Worm (Caenorhabditis elegans) whole organism, early embryonic: Measurements from ENCODE around the gene sto-6.
A peak's percentile ranks its signal among the peaks of the same experiment; 100 is the strongest.

Experiments used
- B0310.2 ChIP-seq: sonication (generic microtip); optimal IDR thresholded peaks from 2 replicates; lab custom pipeline; 2016; ENCODE audit warnings: mild to moderate bottlenecking, missing genetic modification characterization, missing compliant biosample characterization
- F13C5.2 ChIP-seq: sonication (generic microtip); optimal IDR thresholded peaks from 2 replicates; lab custom pipeline; 2017; ENCODE audit warnings: mild to moderate bottlenecking, missing genetic modification characterization, inconsistent platforms, missing compliant biosample characterization
- aly-1 ChIP-seq: sonication (generic microtip); optimal IDR thresholded peaks from 2 replicates; lab custom pipeline; 2016; ENCODE audit warnings: missing genetic modification characterization, missing compliant biosample characterization
- ama-1 ChIP-seq: fragments of 150-350 bp; optimal IDR thresholded peaks from 2 replicates; lab custom pipeline; 2014
- ceh-13 ChIP-seq: fragments of 200-800 bp; sonication (Bioruptor generic); optimal IDR thresholded peaks from 2 replicates; lab custom pipeline; 2018; ENCODE audit warnings: mild to moderate bottlenecking, missing genetic modification characterization, missing compliant biosample characterization
- ceh-36 ChIP-seq: sonication (generic microtip); optimal IDR thresholded peaks from 2 replicates; lab custom pipeline; 2016; ENCODE audit warnings: missing genetic modification characterization, inconsistent platforms, missing compliant biosample characterization
- ets-7 ChIP-seq: sonication (generic microtip); optimal IDR thresholded peaks from 2 replicates; lab custom pipeline; 2016; ENCODE audit warnings: missing genotype, missing genetic modification characterization, missing compliant biosample characterization
- flt-1 ChIP-seq: fragments of 200-800 bp; sonication (Bioruptor generic); IDR thresholded peaks from 2 replicates; pipeline ENCODE4 v1.3.6; 2022; ENCODE audit warnings: missing genetic modification characterization, missing compliant biosample characterization
- hmbx-1 ChIP-seq: sonication (generic microtip); optimal IDR thresholded peaks from 2 replicates; lab custom pipeline; 2016; ENCODE audit warnings: mild to moderate bottlenecking, missing genetic modification characterization, missing compliant biosample characterization
- hmg-4 ChIP-seq: fragments of 200-800 bp; sonication (Bioruptor generic); optimal IDR thresholded peaks from 2 replicates; lab custom pipeline; 2018; ENCODE audit warnings: mild to moderate bottlenecking, missing genetic modification characterization, missing compliant biosample characterization
- hnd-1 ChIP-seq: sonication (generic microtip); optimal IDR thresholded peaks from 2 replicates; lab custom pipeline; 2016; ENCODE audit warnings: missing genetic modification characterization, missing compliant biosample characterization
- pes-1 ChIP-seq: fragments of 200-800 bp; sonication (Bioruptor generic); IDR thresholded peaks from 2 replicates; pipeline ENCODE4 v1.3.6; 2022; ENCODE audit warnings: missing genetic modification reagents, missing genetic modification characterization, missing compliant biosample characterization
- scrt-1 ChIP-seq: fragments of 200-800 bp; sonication (Bioruptor generic); IDR thresholded peaks from 2 replicates; pipeline ENCODE4 v1.3.6; 2022; ENCODE audit warnings: missing genetic modification characterization, missing compliant biosample characterization
- sea-1 ChIP-seq: fragments of 200-800 bp; sonication (Bioruptor generic); conservative IDR thresholded peaks from 2 replicates; pipeline ENCODE4 v1.3.6; 2022; ENCODE audit warnings: missing genetic modification characterization, missing compliant biosample characterization
- tbx-11 ChIP-seq: fragments of 200-800 bp; sonication (Bioruptor generic); IDR thresholded peaks from 2 replicates; pipeline ENCODE4 v1.3.6; 2022; ENCODE audit warnings: missing genetic modification characterization, missing compliant biosample characterization
- tbx-37 ChIP-seq: fragments of 200-800 bp; sonication (Bioruptor generic); conservative IDR thresholded peaks from 2 replicates; pipeline ENCODE4 v1.3.6; 2022; ENCODE audit warnings: missing genetic modification reagents, missing genetic modification characterization, missing compliant biosample characterization
- tra-4 ChIP-seq: sonication (generic microtip); optimal IDR thresholded peaks from 2 replicates; lab custom pipeline; 2017; ENCODE audit warnings: missing genetic modification characterization, missing compliant biosample characterization

The sto-6 gene

ce11 chrX:11598839-11599238 lies 33.4 kb upstream of the sto-6 start:
- TF ChIP-seq hmbx-1 (tag; lab: Kevin White, UChicago) (no peak), ceh-13 (GFP tag; lab: Kevin White, UChicago) (no peak), ceh-36 (tag; lab: Kevin White, UChicago) (no peak), sea-1 (GFP tag; lab: Robert Waterston, UW) (no peak), aly-1 (tag; lab: Kevin White, UChicago) (no peak), B0310.2 (tag; lab: Kevin White, UChicago) (no peak), flt-1 (GFP tag; lab: Robert Waterston, UW) (no peak), hmg-4 (GFP tag; lab: Kevin White, UChicago) (no peak), pes-1 (GFP tag; lab: Robert Waterston, UW) (no peak), ets-7 (tag; lab: Kevin White, UChicago) (no peak), ama-1 (no peak), tbx-37 (GFP tag; lab: Robert Waterston, UW) (no peak), scrt-1 (GFP tag; lab: Robert Waterston, UW) (no peak), tbx-11 (GFP tag; lab: Robert Waterston, UW) (no peak), F13C5.2 (tag; lab: Kevin White, UChicago) (no peak), hnd-1 (tag; lab: Kevin White, UChicago) (no peak), tra-4 (tag; lab: Kevin White, UChicago) (no peak)

- no peak for TF ChIP-seq flt-1 (GFP tag; lab: Robert Waterston, UW)
- no peak for TF ChIP-seq pes-1 (GFP tag; lab: Robert Waterston, UW)
- peak; percentile 75 for TF ChIP-seq hmg-4 (GFP tag; lab: Kevin White, UChicago)
- TF ChIP-seq ets-7 (tag; lab: Kevin White, UChicago), result no peak
- TF ChIP-seq tra-4 (tag; lab: Kevin White, UChicago), result no peak
- no peak for TF ChIP-seq aly-1 (tag; lab: Kevin White, UChicago)
- no peak for TF ChIP-seq scrt-1 (GFP tag; lab: Robert Waterston, UW)
These were observed 31.6 kb upstream of the sto-6 start for ce11 chrX:11600488-11601106.

- TF ChIP-seq flt-1 (GFP tag; lab: Robert Waterston, UW) (no peak), hmbx-1 (tag; lab: Kevin White, UChicago) (no peak), aly-1 (tag; lab: Kevin White, UChicago) (no peak), F13C5.2 (tag; lab: Kevin White, UChicago) (peak; percentile 26)
These were observed 28.7 kb upstream of the sto-6 start for ce11 chrX:11603234-11604108.

ce11 chrX:11605214-11605765 lies 26.9 kb upstream of the sto-6 start, which contains the start of gene ftt-2:
Gene ftt-2, minus strand, starts transcription at chrX:11605419.
- no peak for TF ChIP-seq F13C5.2 (tag; lab: Kevin White, UChicago)
- no peak for TF ChIP-seq sea-1 (GFP tag; lab: Robert Waterston, UW)
- TF ChIP-seq ama-1, result no peak
- TF ChIP-seq ceh-36 (tag; lab: Kevin White, UChicago), result no peak
- TF ChIP-seq pes-1 (GFP tag; lab: Robert Waterston, UW), result no peak
- TF ChIP-seq tra-4 (tag; lab: Kevin White, UChicago), result no peak
- TF ChIP-seq ets-7 (tag; lab: Kevin White, UChicago), result no peak
- no peak for TF ChIP-seq flt-1 (GFP tag; lab: Robert Waterston, UW)
- no peak for TF ChIP-seq ceh-13 (GFP tag; lab: Kevin White, UChicago)
- no peak for TF ChIP-seq tbx-11 (GFP tag; lab: Robert Waterston, UW)
- no peak for TF ChIP-seq hnd-1 (tag; lab: Kevin White, UChicago)
- no peak for TF ChIP-seq hmbx-1 (tag; lab: Kevin White, UChicago)

- TF ChIP-seq ceh-36 (tag; lab: Kevin White, UChicago) (peak; percentile 92), scrt-1 (GFP tag; lab: Robert Waterston, UW) (peak; percentile 79), tbx-11 (GFP tag; lab: Robert Waterston, UW) (peak; percentile 61; the same call in 1 of the 2 replicates), ceh-13 (GFP tag; lab: Kevin White, UChicago) (peak; percentile 63), sea-1 (GFP tag; lab: Robert Waterston, UW) (peak; percentile 87), F13C5.2 (tag; lab: Kevin White, UChicago) (peak; percentile 100), pes-1 (GFP tag; lab: Robert Waterston, UW) (peak; percentile 83), flt-1 (GFP tag; lab: Robert Waterston, UW) (peak; percentile 64), B0310.2 (tag; lab: Kevin White, UChicago) (peak; percentile 98), hmbx-1 (tag; lab: Kevin White, UChicago) (peak; percentile 95), tra-4 (tag; lab: Kevin White, UChicago) (peak; percentile 98), hmg-4 (GFP tag; lab: Kevin White, UChicago) (peak; percentile 92), hnd-1 (tag; lab: Kevin White, UChicago) (peak; percentile 82), tbx-37 (GFP tag; lab: Robert Waterston, UW) (no peak), ama-1 (no peak), aly-1 (tag; lab: Kevin White, UChicago) (peak; percentile 58), ets-7 (tag; lab: Kevin White, UChicago) (peak; percentile 54)
These were observed 26.3 kb upstream of the sto-6 start for ce11 chrX:11605766-11606490.
